Fruit fly (Drosophila melanogaster) whole organism, prepupa: ENCODE data around the gene CG6674.

Experiments used
- CG10631 ChIP-seq: fragments of 200-800 bp; sonication (Bioruptor generic); optimal IDR thresholded peaks from 2 replicates; lab custom pipeline; 2016; ENCODE audit warnings: missing biosample characterization, missing genetic modification characterization
- CG10669 ChIP-seq: fragments of 200-800 bp; sonication (Bioruptor generic); optimal IDR thresholded peaks from 3 replicates; lab custom pipeline; 2018; ENCODE audit warnings: missing biosample characterization, mild to moderate bottlenecking, missing genetic modification characterization, moderate library complexity
- CG11902 ChIP-seq: fragments of 200-800 bp; sonication (Bioruptor generic); optimal IDR thresholded peaks from 3 replicates; lab custom pipeline; 2016; ENCODE audit warnings: missing biosample characterization, missing genetic modification characterization
- CG15336 ChIP-seq: fragments of 200-800 bp; sonication (Bioruptor generic); IDR thresholded peaks from 2 replicates; pipeline ENCODE4 v1.3.6; 2022; ENCODE audit warnings: missing biosample characterization, missing genetic modification characterization
- CG1621 ChIP-seq: fragments of 200-800 bp; sonication (Bioruptor generic); optimal IDR thresholded peaks from 3 replicates; lab custom pipeline; 2018; ENCODE audit warnings: missing biosample characterization, mild to moderate bottlenecking, missing genetic modification characterization
- CG31627 ChIP-seq: fragments of 200-800 bp; sonication (Bioruptor generic); optimal IDR thresholded peaks from 3 replicates; lab custom pipeline; 2016; ENCODE audit warnings: missing biosample characterization, missing genetic modification characterization
- CG32006 ChIP-seq: fragments of 200-800 bp; sonication (Bioruptor generic); optimal IDR thresholded peaks from 3 replicates; lab custom pipeline; 2017; ENCODE audit warnings: missing biosample characterization, mild to moderate bottlenecking, missing genetic modification characterization
- CG34406 ChIP-seq: fragments of 200-800 bp; sonication (Bioruptor generic); optimal IDR thresholded peaks from 3 replicates; lab custom pipeline; 2016; ENCODE audit warnings: missing biosample characterization, missing genetic modification characterization
- CG3919 ChIP-seq: fragments of 200-800 bp; sonication (Bioruptor generic); optimal IDR thresholded peaks from 3 replicates; lab custom pipeline; 2016; ENCODE audit warnings: missing biosample characterization, missing genetic modification characterization
- CG4318 ChIP-seq: fragments of 200-800 bp; sonication (Bioruptor generic); optimal IDR thresholded peaks from 3 replicates; lab custom pipeline; 2017; ENCODE audit warnings: missing biosample characterization, mild to moderate bottlenecking, missing genetic modification characterization
- CG6276 ChIP-seq: fragments of 200-800 bp; sonication (Bioruptor generic); optimal IDR thresholded peaks from 2 replicates; lab custom pipeline; 2017; ENCODE audit warnings: missing biosample characterization, mild to moderate bottlenecking, missing genetic modification characterization
- CG6792 ChIP-seq: fragments of 200-800 bp; sonication (Bioruptor generic); optimal IDR thresholded peaks from 3 replicates; lab custom pipeline; 2016; ENCODE audit warnings: missing biosample characterization, missing genetic modification characterization
- CG6808 ChIP-seq: fragments of 200-800 bp; sonication (Bioruptor generic); optimal IDR thresholded peaks from 3 replicates; lab custom pipeline; 2017; ENCODE audit warnings: missing biosample characterization, missing genetic modification characterization, mild to moderate bottlenecking, moderate library complexity, missing genetic modification reagents
- CG6854 ChIP-seq: fragments of 200-800 bp; sonication (Bioruptor generic); optimal IDR thresholded peaks from 2 replicates; lab custom pipeline; 2017; ENCODE audit warnings: missing biosample characterization, mild to moderate bottlenecking, missing genetic modification characterization
- CG7368 ChIP-seq: fragments of 200-800 bp; sonication (Bioruptor generic); optimal IDR thresholded peaks from 3 replicates; lab custom pipeline; 2016; ENCODE audit warnings: missing biosample characterization, missing genetic modification characterization
- CG8319 ChIP-seq: fragments of 200-800 bp; sonication (Bioruptor generic); optimal IDR thresholded peaks from 3 replicates; lab custom pipeline; 2016; ENCODE audit warnings: missing biosample characterization, missing genetic modification characterization
- CG9139 ChIP-seq: fragments of 200-800 bp; sonication (Bioruptor generic); optimal IDR thresholded peaks from 3 replicates; lab custom pipeline; 2017; ENCODE audit warnings: missing biosample characterization, mild to moderate bottlenecking, missing genetic modification characterization
- Eip75B ChIP-seq: fragments of 200-800 bp; sonication (Bioruptor generic); optimal IDR thresholded peaks from 3 replicates; lab custom pipeline; 2016; ENCODE audit warnings: missing biosample characterization, missing genetic modification characterization
- Eip78C ChIP-seq: fragments of 200-800 bp; sonication (Bioruptor generic); peaks from one replicate; lab custom pipeline; 2016; ENCODE audit warnings: missing biosample characterization, missing genetic modification characterization
- Eip93F ChIP-seq: fragments of 200-800 bp; sonication (Bioruptor generic); optimal IDR thresholded peaks from 2 replicates; lab custom pipeline; 2016; ENCODE audit warnings: missing biosample characterization, mild to moderate bottlenecking, missing genetic modification characterization
- Ets21C ChIP-seq: fragments of 200-800 bp; sonication (Bioruptor generic); optimal IDR thresholded peaks from 3 replicates; lab custom pipeline; 2016; ENCODE audit warnings: missing biosample characterization, missing genetic modification characterization
- Gug ChIP-seq: fragments of 200-800 bp; sonication (Bioruptor generic); IDR thresholded peaks from 2 replicates; pipeline ENCODE4 v1.3.6; 2022; ENCODE audit warnings: missing biosample characterization, missing genetic modification characterization
- Hr38 ChIP-seq: sonication (Bioruptor generic); optimal IDR thresholded peaks from 2 replicates; lab custom pipeline; 2016; ENCODE audit warnings: missing biosample characterization, missing genetic modification characterization
- Hr39 ChIP-seq: fragments of 200-800 bp; sonication (Bioruptor generic); optimal IDR thresholded peaks from 2 replicates; lab custom pipeline; 2016; ENCODE audit warnings: missing biosample characterization, missing genetic modification characterization
- Hr4 ChIP-seq: fragments of 200-800 bp; sonication (Bioruptor generic); optimal IDR thresholded peaks from 3 replicates; lab custom pipeline; 2016; ENCODE audit warnings: missing biosample characterization, missing genetic modification characterization
- Lpt ChIP-seq: fragments of 200-800 bp; sonication (Bioruptor generic); optimal IDR thresholded peaks from 3 replicates; lab custom pipeline; 2016; ENCODE audit warnings: missing biosample characterization, missing genetic modification characterization
- Met ChIP-seq: fragments of 200-800 bp; sonication (Bioruptor generic); optimal IDR thresholded peaks from 3 replicates; lab custom pipeline; 2016; ENCODE audit warnings: missing biosample characterization, missing genetic modification characterization
- OdsH ChIP-seq: fragments of 200-800 bp; sonication (Bioruptor generic); optimal IDR thresholded peaks from 3 replicates; lab custom pipeline; 2016; ENCODE audit warnings: missing biosample characterization, missing genetic modification characterization
- Smox ChIP-seq: fragments of 200-800 bp; sonication (Bioruptor generic); optimal IDR thresholded peaks from 3 replicates; lab custom pipeline; 2016; ENCODE audit warnings: missing biosample characterization, missing genetic modification characterization
- Sox102F ChIP-seq: fragments of 200-800 bp; sonication (Bioruptor generic); optimal IDR thresholded peaks from 2 replicates; lab custom pipeline; 2016; ENCODE audit warnings: missing biosample characterization, mild to moderate bottlenecking, missing genetic modification characterization
- Sox14 ChIP-seq: fragments of 200-800 bp; sonication (Bioruptor generic); optimal IDR thresholded peaks from 3 replicates; lab custom pipeline; 2016; ENCODE audit warnings: missing biosample characterization, missing genetic modification characterization
- Sox15 ChIP-seq: fragments of 200-800 bp; sonication (Bioruptor generic); optimal IDR thresholded peaks from 3 replicates; lab custom pipeline; 2016; ENCODE audit warnings: missing biosample characterization, missing genetic modification characterization
- acj6 ChIP-seq: fragments of 200-800 bp; sonication (Bioruptor generic); optimal IDR thresholded peaks from 3 replicates; lab custom pipeline; 2016; ENCODE audit warnings: missing biosample characterization, missing genetic modification characterization
- cyc ChIP-seq: fragments of 200-800 bp; sonication (Bioruptor generic); optimal IDR thresholded peaks from 3 replicates; lab custom pipeline; 2016; ENCODE audit warnings: missing biosample characterization, missing genetic modification characterization
- esn ChIP-seq: fragments of 200-800 bp; sonication (Bioruptor generic); optimal IDR thresholded peaks from 2 replicates; lab custom pipeline; 2016; ENCODE audit warnings: missing biosample characterization, mild to moderate bottlenecking, missing genetic modification characterization, moderate library complexity
- fd59A ChIP-seq: fragments of 200-800 bp; sonication (Bioruptor generic); optimal IDR thresholded peaks from 2 replicates; lab custom pipeline; 2017; ENCODE audit warnings: missing biosample characterization, mild to moderate bottlenecking, missing genetic modification characterization, missing genetic modification reagents
- fd85E ChIP-seq: fragments of 200-800 bp; sonication (Bioruptor generic); optimal IDR thresholded peaks from 3 replicates; lab custom pipeline; 2016; ENCODE audit warnings: missing biosample characterization, missing genetic modification characterization
- fkh ChIP-seq: fragments of 200-800 bp; sonication (Bioruptor generic); optimal IDR thresholded peaks from 3 replicates; lab custom pipeline; 2017; ENCODE audit warnings: missing biosample characterization, mild to moderate bottlenecking, missing genetic modification characterization, moderate library complexity
- lz ChIP-seq: fragments of 200-800 bp; sonication (Bioruptor generic); optimal IDR thresholded peaks from 3 replicates; lab custom pipeline; 2016; ENCODE audit warnings: missing biosample characterization, missing genetic modification characterization
- pdm3 ChIP-seq: fragments of 200-800 bp; sonication (Bioruptor generic); optimal IDR thresholded peaks from 3 replicates; lab custom pipeline; 2016; ENCODE audit warnings: missing biosample characterization, missing genetic modification characterization
- salr ChIP-seq, 2 experiments: fragments of 200-800 bp; sonication (Bioruptor generic); optimal IDR thresholded peaks; 3 replicates each; lab custom pipeline; 2016 to 2018; ENCODE audit warnings: missing biosample characterization in 2 of 2, missing genetic modification characterization in 2 of 2, mild to moderate bottlenecking in 1 of 2
- spab ChIP-seq: fragments of 200-800 bp; sonication (Bioruptor generic); optimal IDR thresholded peaks from 2 replicates; lab custom pipeline; 2017; ENCODE audit warnings: missing biosample characterization, mild to moderate bottlenecking, missing genetic modification characterization, missing genetic modification reagents
- svp ChIP-seq: fragments of 200-800 bp; sonication (Bioruptor generic); peaks from one replicate; lab custom pipeline; 2016; ENCODE audit warnings: missing biosample characterization, missing genetic modification characterization
- topi ChIP-seq: fragments of 200-800 bp; sonication (Bioruptor generic); optimal IDR thresholded peaks from 3 replicates; lab custom pipeline; 2016; ENCODE audit warnings: missing biosample characterization, missing genetic modification characterization
- vri ChIP-seq: fragments of 200-800 bp; sonication (Bioruptor generic); optimal IDR thresholded peaks from 3 replicates; lab custom pipeline; 2016; ENCODE audit warnings: missing biosample characterization, mild to moderate bottlenecking, missing genetic modification characterization

CG6674 gene

DNA sequence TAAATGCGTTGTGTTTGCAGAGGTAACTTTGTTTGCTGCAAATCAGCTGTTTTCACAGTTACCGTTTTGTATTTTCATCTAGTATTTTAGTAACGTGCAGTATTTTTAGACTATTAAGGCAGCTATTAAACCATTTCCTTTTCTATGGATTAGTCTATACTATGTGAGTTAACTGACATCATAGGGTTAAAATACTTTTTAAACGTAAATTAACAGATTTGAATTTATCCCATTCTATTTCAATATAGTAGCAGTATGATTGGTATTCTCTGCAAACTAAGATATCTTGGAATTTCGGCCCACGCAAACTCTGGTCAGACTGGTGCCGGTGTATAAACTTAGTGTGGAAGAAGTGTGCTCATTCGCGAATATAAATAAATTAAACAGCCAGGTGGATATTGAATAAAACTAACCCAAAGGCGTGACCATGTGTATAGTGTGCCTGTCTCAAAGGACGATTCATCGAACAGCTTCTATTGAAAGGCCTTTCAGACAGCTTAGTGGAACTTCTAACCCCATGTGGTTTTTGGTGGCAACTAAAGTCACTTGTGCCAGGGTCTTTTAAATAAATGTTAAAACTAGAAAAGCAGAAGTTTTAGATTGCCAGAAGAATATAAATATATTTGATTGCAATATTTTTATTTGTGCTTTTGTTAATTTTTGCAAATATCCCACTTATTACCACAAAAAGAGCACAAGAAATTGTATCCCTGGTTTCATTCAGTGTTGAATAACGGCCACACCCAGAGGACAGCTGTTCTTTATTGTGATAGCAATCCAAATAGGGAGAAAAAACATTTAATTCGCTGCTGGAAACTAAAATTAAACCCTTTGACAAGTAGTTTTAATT, at the start of gene CG6674, which contains the start of the genes CG42455 and vnc:
Gene CG6674 (minus strand): TSS at position 48 of the 850 bp plus-strand sequence.
Gene CG42455 (plus strand): TSS at position 306 of the 850 bp plus-strand sequence.
Gene vnc (plus strand): TSS at position 306 of the 850 bp plus-strand sequence.
- no peak for TF ChIP-seq CG34406 (GFP tag; lab: Kevin White, UChicago)
- peak; percentile 16 for TF ChIP-seq OdsH (GFP tag; lab: Kevin White, UChicago)
- peak; percentile 2 for TF ChIP-seq Eip75B (GFP tag; lab: Kevin White, UChicago)
- TF ChIP-seq CG4318 (GFP tag; lab: Kevin White, UChicago): no peak
- no peak for TF ChIP-seq salr (GFP tag; optimal IDR thresholded peaks at IDR 0.05; lab: Kevin White, UChicago)
- peak; percentile 50 for TF ChIP-seq Hr39 (GFP tag; lab: Kevin White, UChicago)
- TF ChIP-seq fd85E (GFP tag; lab: Kevin White, UChicago): no peak
- TF ChIP-seq CG8319: peak; percentile 15
- no peak for TF ChIP-seq CG6854 (GFP tag; lab: Kevin White, UChicago)
- peak; percentile 33 for TF ChIP-seq CG10669 (GFP tag; lab: Kevin White, UChicago)
- TF ChIP-seq CG1621 (tag; lab: Kevin White, UChicago): peak; percentile 29
- TF ChIP-seq topi (GFP tag; lab: Kevin White, UChicago): peak; percentile 44
- peak; percentile 61 for TF ChIP-seq fkh (GFP tag; lab: Kevin White, UChicago)
- peak; percentile 10 for TF ChIP-seq CG6808 (GFP tag; lab: Kevin White, UChicago)
- peak; percentile 34 for TF ChIP-seq Sox14 (GFP tag; lab: Kevin White, UChicago)
- no peak for TF ChIP-seq CG15336
- no peak for TF ChIP-seq spab
- TF ChIP-seq CG10631: peak; percentile 4
- no peak for TF ChIP-seq CG6276 (GFP tag; lab: Kevin White, UChicago)
- peak; percentile 44 for TF ChIP-seq esn (GFP tag; lab: Kevin White, UChicago)
- no peak for TF ChIP-seq Eip93F (GFP tag; lab: Kevin White, UChicago)
- peak; percentile 17 for TF ChIP-seq vri (GFP tag; lab: Kevin White, UChicago)
- peak; percentile 11 for TF ChIP-seq Sox102F (GFP tag; lab: Kevin White, UChicago)
- TF ChIP-seq lz (GFP tag; lab: Kevin White, UChicago): peak; percentile 42
- TF ChIP-seq Lpt (GFP tag; lab: Kevin White, UChicago): no peak
- peak; percentile 39 for TF ChIP-seq Smox (GFP tag; lab: Kevin White, UChicago)
- peak; percentile 4 for TF ChIP-seq Sox15
- peak; percentile 31 for TF ChIP-seq CG31627 (GFP tag; lab: Kevin White, UChicago)
- peak; percentile 47 for TF ChIP-seq cyc (GFP tag; lab: Kevin White, UChicago)
- TF ChIP-seq Hr38 (GFP tag; lab: Kevin White, UChicago): no peak
- no peak for TF ChIP-seq CG7368 (GFP tag; lab: Kevin White, UChicago)
- peak; percentile 81 for TF ChIP-seq svp (GFP tag; lab: Kevin White, UChicago)
- TF ChIP-seq Gug (GFP tag; lab: Robert Waterston, UW): no peak
- TF ChIP-seq CG9139 (GFP tag; lab: Kevin White, UChicago): no peak
- TF ChIP-seq pdm3 (GFP tag; lab: Kevin White, UChicago): peak; percentile 17
- TF ChIP-seq CG6792: peak; percentile 3
- peak; percentile 27 for TF ChIP-seq acj6
- TF ChIP-seq Met (GFP tag; lab: Kevin White, UChicago): peak; percentile 26
- TF ChIP-seq CG11902 (GFP tag; lab: Kevin White, UChicago): peak; percentile 7
- TF ChIP-seq Hr4 (GFP tag; lab: Kevin White, UChicago): peak; percentile 33
- peak; percentile 70 for TF ChIP-seq Eip78C
- TF ChIP-seq CG3919 (GFP tag; lab: Kevin White, UChicago): peak; percentile 47
- no peak for TF ChIP-seq fd59A (GFP tag; lab: Kevin White, UChicago)
- TF ChIP-seq CG32006: no peak
- peak; percentile 5 for TF ChIP-seq Ets21C (GFP tag; lab: Kevin White, UChicago)
